ENCODE assay signal across 7 fruit fly cellular contexts in the genomic region with DNA sequence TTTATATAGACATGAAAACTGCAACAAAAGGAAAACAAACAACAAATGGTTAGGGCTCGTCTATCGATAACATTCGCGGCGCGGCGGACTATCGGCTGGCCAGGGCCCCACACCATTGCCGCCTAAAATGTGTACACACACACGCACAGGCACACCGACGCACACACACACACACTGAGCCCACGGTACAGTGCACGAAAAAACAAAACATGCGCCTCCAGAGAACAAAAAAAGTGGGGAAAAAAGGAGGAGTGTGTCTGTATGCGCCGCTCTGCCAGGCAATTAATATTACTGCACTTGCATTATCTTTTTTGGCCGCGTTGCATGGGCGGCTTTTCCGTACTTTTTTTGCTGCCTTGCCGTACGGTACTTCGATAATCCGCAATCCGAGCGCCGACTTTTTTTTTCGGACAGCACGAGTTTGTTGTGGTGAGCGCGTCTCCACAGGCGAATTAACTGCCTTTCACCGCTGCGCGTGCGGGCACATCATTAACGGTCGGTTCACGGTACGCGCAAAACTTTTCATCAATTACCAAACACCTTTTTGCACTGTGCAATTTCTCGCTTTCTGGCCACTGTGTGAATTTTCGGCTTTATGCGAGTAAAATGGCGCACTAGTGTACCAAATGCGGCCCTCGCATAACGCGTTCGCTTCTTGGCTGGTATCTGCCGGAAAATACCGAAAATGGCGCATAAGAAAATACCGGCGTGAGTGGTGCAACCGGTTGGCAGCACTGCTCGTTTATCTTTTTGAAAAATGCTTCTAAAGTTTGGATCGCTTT.
A peak's percentile ranks its signal among the peaks of the same experiment; 100 is the strongest.
TF ChIP-seq lines count a peak whose summit lies in the region.

A gene (minus strand): TSS at position 622 of the 782 bp plus-strand sequence.

- TF ChIP-seq CTCF in S2 (optimal IDR thresholded peaks at IDR 0.05; lab: Kevin White, UChicago) = peak; percentile 24 to 33
- TF ChIP-seq CTCF in whole organism, embryonic (GFP tag; optimal IDR thresholded peaks at IDR 0.05; lab: Kevin White, UChicago) = peak; percentile 30

TF ChIP-seq in whole organism, 6 proteins besides CTCF, POLR2A, EP300 and RAD21:
- TF ChIP-seq usp (GFP tag; optimal IDR thresholded peaks at IDR 0.05; lab: Kevin White, UChicago) (no peak), EcR (GFP tag; optimal IDR thresholded peaks at IDR 0.05; lab: Kevin White, UChicago) (no peak), psq (optimal IDR thresholded peaks at IDR 0.05; lab: Kevin White, UChicago) (no peak), Dll (optimal IDR thresholded peaks at IDR 0.05; lab: Kevin White, UChicago) (peak; percentile 6), CG8478 (optimal IDR thresholded peaks at IDR 0.05; lab: Kevin White, UChicago) (no peak), pan (optimal IDR thresholded peaks at IDR 0.05; lab: Kevin White, UChicago) (no peak)

TF ChIP-seq in whole organism, adult, 20 proteins besides CTCF, POLR2A, EP300 and RAD21 (continues in another document):
- TF ChIP-seq CG12768 (GFP tag; optimal IDR thresholded peaks at IDR 0.05; lab: Kevin White, UChicago) = peak; percentile 66
- TF ChIP-seq bab1 (GFP tag; optimal IDR thresholded peaks at IDR 0.05; lab: Kevin White, UChicago) = peak; percentile 29
- TF ChIP-seq CG7101 (tag; optimal IDR thresholded peaks at IDR 0.05; lab: Kevin White, UChicago) = peak; percentile 39
- TF ChIP-seq CG33017 (tag; optimal IDR thresholded peaks at IDR 0.05; lab: Kevin White, UChicago) = peak; percentile 56
- peak; percentile 58 for TF ChIP-seq pad (GFP tag; optimal IDR thresholded peaks at IDR 0.05; lab: Kevin White, UChicago)
- TF ChIP-seq Crg-1 (GFP tag; optimal IDR thresholded peaks at IDR 0.05; lab: Kevin White, UChicago) = no peak
- TF ChIP-seq cnc (optimal IDR thresholded peaks at IDR 0.05; lab: Kevin White, UChicago) = no peak
- TF ChIP-seq tj (GFP tag; optimal IDR thresholded peaks at IDR 0.05; lab: Kevin White, UChicago) = peak; percentile 63
- peak; percentile 79 for TF ChIP-seq Hr96 (GFP tag; optimal IDR thresholded peaks at IDR 0.05; lab: Kevin White, UChicago)
- no peak for TF ChIP-seq kay (GFP tag; lab: Kevin White, UChicago; ENCODE audit: borderline replicate concordance)
- peak; percentile 68 for TF ChIP-seq Mnt (GFP tag; optimal IDR thresholded peaks at IDR 0.05; lab: Kevin White, UChicago)
- TF ChIP-seq CG14711 (tag; optimal IDR thresholded peaks at IDR 0.05; lab: Kevin White, UChicago) = peak; percentile 2
- TF ChIP-seq CG5204 (GFP tag; optimal IDR thresholded peaks at IDR 0.05; lab: Kevin White, UChicago) = no peak
- TF ChIP-seq CG1620 (GFP tag; optimal IDR thresholded peaks at IDR 0.05; lab: Kevin White, UChicago) = no peak
- TF ChIP-seq Clk (GFP tag; optimal IDR thresholded peaks at IDR 0.05; lab: Kevin White, UChicago) = no peak

TF ChIP-seq in whole organism, embryonic, 481 proteins besides CTCF, POLR2A, EP300 and RAD21 (continues in another document):
- TF ChIP-seq fd102C (GFP tag; optimal IDR thresholded peaks at IDR 0.05; lab: Kevin White, UChicago) (no peak), CG3065 (GFP tag; optimal IDR thresholded peaks at IDR 0.05; lab: Kevin White, UChicago) (no peak), exex (tag; optimal IDR thresholded peaks at IDR 0.05; lab: Kevin White, UChicago) (no peak), CG13894 (tag; optimal IDR thresholded peaks at IDR 0.05; lab: Kevin White, UChicago) (no peak), tna (GFP tag; IDR thresholded peaks at IDR 0.05; lab: Robert Waterston, UW; ENCODE audit: partially characterized antibody) (peak; percentile 88), knrl (GFP tag; IDR thresholded peaks at IDR 0.05; lab: Robert Waterston, UW; ENCODE audit: partially characterized antibody) (peak; percentile 67; the same call in 2 of the 3 replicates), E2f2 (GFP tag; IDR thresholded peaks at IDR 0.05; lab: Robert Waterston, UW) (peak; percentile 83), wdn (GFP tag; IDR thresholded peaks at IDR 0.05; lab: Robert Waterston, UW) (peak; percentile 69), GATAe (GFP tag; conservative IDR thresholded peaks at IDR 0.05; lab: Robert Waterston, UW) (no peak), row (GFP tag; IDR thresholded peaks at IDR 0.05; lab: Robert Waterston, UW) (peak; percentile 72), CG11695 (GFP tag; IDR thresholded peaks at IDR 0.05; lab: Robert Waterston, UW) (peak; percentile 85; the same call in 2 of the 3 replicates), ems (GFP tag; optimal IDR thresholded peaks at IDR 0.05; lab: Kevin White, UChicago) (no peak), Oli (tag; optimal IDR thresholded peaks at IDR 0.05; lab: Kevin White, UChicago) (no peak), C15 (GFP tag; IDR thresholded peaks at IDR 0.05; lab: Robert Waterston, UW) (no peak), gcm (GFP tag; optimal IDR thresholded peaks at IDR 0.05; lab: Kevin White, UChicago) (no peak)

TF ChIP-seq in whole organism, prepupa, 60 proteins besides CTCF, POLR2A, EP300 and RAD21 (continues in another document):
- TF ChIP-seq CG16779 (tag; optimal IDR thresholded peaks at IDR 0.05; lab: Kevin White, UChicago) (peak; percentile 91), ss (GFP tag; optimal IDR thresholded peaks at IDR 0.05; lab: Kevin White, UChicago) (peak; percentile 90 to 92), Lpt (GFP tag; optimal IDR thresholded peaks at IDR 0.05; lab: Kevin White, UChicago) (peak; percentile 77), Sox15 (GFP tag; optimal IDR thresholded peaks at IDR 0.05; lab: Kevin White, UChicago) (peak; percentile 79), topi (GFP tag; optimal IDR thresholded peaks at IDR 0.05; lab: Kevin White, UChicago) (peak; percentile 80), CG6854 (GFP tag; optimal IDR thresholded peaks at IDR 0.05; lab: Kevin White, UChicago) (peak; percentile 50), CG6163 (GFP tag; IDR thresholded peaks at IDR 0.05; lab: Robert Waterston, UW) (peak; percentile 89), CG4318 (GFP tag; optimal IDR thresholded peaks at IDR 0.05; lab: Kevin White, UChicago) (no peak), CG11762 (GFP tag; optimal IDR thresholded peaks at IDR 0.05; lab: Kevin White, UChicago; ENCODE audit: insufficient read depth) (peak; percentile 64), esn (GFP tag; optimal IDR thresholded peaks at IDR 0.05; lab: Kevin White, UChicago) (peak; percentile 84), CG34406 (GFP tag; optimal IDR thresholded peaks at IDR 0.05; lab: Kevin White, UChicago) (peak; percentile 67), CG6792 (GFP tag; optimal IDR thresholded peaks at IDR 0.05; lab: Kevin White, UChicago) (peak; percentile 76), Eip93F (GFP tag; optimal IDR thresholded peaks at IDR 0.05; lab: Kevin White, UChicago) (no peak), achi (GFP tag; optimal IDR thresholded peaks at IDR 0.05; lab: Kevin White, UChicago) (peak; percentile 56), CG6276 (GFP tag; optimal IDR thresholded peaks at IDR 0.05; lab: Kevin White, UChicago) (peak; percentile 88), svp (GFP tag; lab: Kevin White, UChicago) (no peak)

TF ChIP-seq in whole organism, pupa, 21 proteins besides CTCF, POLR2A, EP300 and RAD21 (continues in another document):
- TF ChIP-seq CG8301 (tag; optimal IDR thresholded peaks at IDR 0.05; lab: Kevin White, UChicago) (peak; percentile 82), CG9948 (tag; optimal IDR thresholded peaks at IDR 0.05; lab: Kevin White, UChicago) (peak; percentile 75), fd96Ca (GFP tag; IDR thresholded peaks at IDR 0.05; lab: Robert Waterston, UW) (peak; percentile 90), Pif1B (GFP tag; optimal IDR thresholded peaks at IDR 0.05; lab: Kevin White, UChicago) (peak; percentile 70), CG15710 (tag; optimal IDR thresholded peaks at IDR 0.05; lab: Kevin White, UChicago) (peak; percentile 75), CG12605 (GFP tag; IDR thresholded peaks at IDR 0.05; lab: Robert Waterston, UW) (peak; percentile 68; the same call in 1 of the 2 replicates), CG14655 (GFP tag; optimal IDR thresholded peaks at IDR 0.05; lab: Kevin White, UChicago) (no peak), CG13204 (GFP tag; optimal IDR thresholded peaks at IDR 0.05; lab: Kevin White, UChicago) (no peak), Pif1A (GFP tag; optimal IDR thresholded peaks at IDR 0.05; lab: Kevin White, UChicago) (peak; percentile 37), CG17806 (tag; optimal IDR thresholded peaks at IDR 0.05; lab: Kevin White, UChicago) (peak; percentile 57), Snoo (tag; optimal IDR thresholded peaks at IDR 0.05; lab: Kevin White, UChicago) (peak; percentile 65), CG34367 (tag; optimal IDR thresholded peaks at IDR 0.05; lab: Kevin White, UChicago) (peak; percentile 71), CG8159 (tag; optimal IDR thresholded peaks at IDR 0.05; lab: Kevin White, UChicago) (peak; percentile 39), gl (tag; optimal IDR thresholded peaks at IDR 0.05; lab: Kevin White, UChicago) (peak; percentile 87), D1 (tag; optimal IDR thresholded peaks at IDR 0.05; lab: Kevin White, UChicago) (no peak), rn (GFP tag; IDR thresholded peaks at IDR 0.05; lab: Robert Waterston, UW) (peak; percentile 59), CG32121 (GFP tag; IDR thresholded peaks at IDR 0.05; lab: Robert Waterston, UW) (peak; percentile 82)

TF ChIP-seq in whole organism, wandering third instar larva, 38 proteins besides CTCF, POLR2A, EP300 and RAD21 (continues in another document):
- TF ChIP-seq woc (GFP tag; optimal IDR thresholded peaks at IDR 0.05; lab: Kevin White, UChicago) (no peak), Myc (optimal IDR thresholded peaks at IDR 0.05; lab: Kevin White, UChicago) (no peak), psq (GFP tag; optimal IDR thresholded peaks at IDR 0.05; lab: Kevin White, UChicago) (peak; percentile 74), rgr (GFP tag; optimal IDR thresholded peaks at IDR 0.05; lab: Kevin White, UChicago) (peak; percentile 53), Sp1 (GFP tag; optimal IDR thresholded peaks at IDR 0.05; lab: Kevin White, UChicago) (peak; percentile 64), Vsx2 (GFP tag; optimal IDR thresholded peaks at IDR 0.05; lab: Kevin White, UChicago; ENCODE audit: partially characterized antibody) (no peak), jim (GFP tag; optimal IDR thresholded peaks at IDR 0.05; lab: Kevin White, UChicago) (peak; percentile 97), HLH106 (tag; optimal IDR thresholded peaks at IDR 0.05; lab: Kevin White, UChicago) (no peak), sage (GFP tag; optimal IDR thresholded peaks at IDR 0.05; lab: Kevin White, UChicago) (no peak), Abd-B (GFP tag; optimal IDR thresholded peaks at IDR 0.05; lab: Kevin White, UChicago) (no peak), CrebA (GFP tag; optimal IDR thresholded peaks at IDR 0.05; lab: Kevin White, UChicago; ENCODE audit: borderline replicate concordance) (no peak), tai (GFP tag; optimal IDR thresholded peaks at IDR 0.05; lab: Kevin White, UChicago) (no peak), Dfd (GFP tag; optimal IDR thresholded peaks at IDR 0.05; lab: Kevin White, UChicago) (no peak), Hr78 (GFP tag; optimal IDR thresholded peaks at IDR 0.05; lab: Kevin White, UChicago) (no peak), Dif (GFP tag; optimal IDR thresholded peaks at IDR 0.05; lab: Kevin White, UChicago; ENCODE audit: partially characterized antibody) (no peak), N (GFP tag; optimal IDR thresholded peaks at IDR 0.05; lab: Kevin White, UChicago) (peak; percentile 64), foxo (GFP tag; optimal IDR thresholded peaks at IDR 0.05; lab: Kevin White, UChicago) (peak in 1 of 2 experiments; percentile 79), dsf (GFP tag; optimal IDR thresholded peaks at IDR 0.05; lab: Kevin White, UChicago; ENCODE audit: borderline replicate concordance) (no peak), lola (GFP tag; optimal IDR thresholded peaks at IDR 0.05; lab: Kevin White, UChicago) (no peak)
